Fruit fly (Drosophila melanogaster) whole organism, embryonic: ENCODE results near the gene CG7304.

Experiments used
- Awh ChIP-seq: fragments of 200-800 bp; sonication (Bioruptor generic); IDR thresholded peaks from 2 replicates; pipeline ENCODE4, ENCODE4 v1.3.6; 2022; ENCODE audit warnings: missing biosample characterization, missing genetic modification characterization
- B-H2 ChIP-seq: fragments of 200-800 bp; sonication (Bioruptor generic); optimal IDR thresholded peaks from 2 replicates; lab custom pipeline; 2018; ENCODE audit warnings: missing biosample characterization, mild to moderate bottlenecking, missing genetic modification characterization
- Bteb2 ChIP-seq: fragments of 200-800 bp; sonication (Bioruptor generic); optimal IDR thresholded peaks from 2 replicates; lab custom pipeline; 2016; ENCODE audit warnings: missing biosample characterization, missing genetic modification characterization
- CG11560 ChIP-seq: fragments of 200-800 bp; sonication (Bioruptor generic); IDR thresholded peaks from 3 replicates; pipeline ENCODE4 v1.3.6; 2022; ENCODE audit warnings: missing biosample characterization, missing genetic modification characterization
- CG1233 ChIP-seq: fragments of 200-800 bp; sonication (Bioruptor generic); optimal IDR thresholded peaks from 4 replicates; lab custom pipeline; 2018; ENCODE audit warnings: missing biosample characterization, mild to moderate bottlenecking, missing genetic modification characterization
- CG12769 ChIP-seq: fragments of 200-800 bp; sonication (Bioruptor generic); optimal IDR thresholded peaks from 2 replicates; lab custom pipeline; 2019; ENCODE audit warnings: missing biosample characterization, mild to moderate bottlenecking, missing genetic modification characterization, moderate library complexity
- CG14441 ChIP-seq: fragments of 200-800 bp; sonication (Bioruptor generic); IDR thresholded peaks from 2 replicates; pipeline ENCODE4 v1.3.6; 2022; ENCODE audit warnings: missing biosample characterization, missing genetic modification characterization
- CG17568 ChIP-seq: fragments of 200-800 bp; sonication (Bioruptor generic); optimal IDR thresholded peaks from 2 replicates; lab custom pipeline; 2018; ENCODE audit warnings: missing biosample characterization, mild to moderate bottlenecking, missing genetic modification characterization, moderate library complexity
- CG17912 ChIP-seq: fragments of 200-800 bp; sonication (Bioruptor generic); optimal IDR thresholded peaks from 2 replicates; lab custom pipeline; 2018; ENCODE audit warnings: missing biosample characterization, mild to moderate bottlenecking, missing genetic modification characterization
- CG18619 ChIP-seq: fragments of 200-800 bp; sonication (Bioruptor generic); optimal IDR thresholded peaks from 3 replicates; lab custom pipeline; 2017; ENCODE audit warnings: missing biosample characterization, mild to moderate bottlenecking, missing genetic modification characterization
- CG2199 ChIP-seq: fragments of 200-800 bp; sonication (Bioruptor generic); IDR thresholded peaks from 3 replicates; pipeline ENCODE4 v1.3.6; 2022; ENCODE audit warnings: missing biosample characterization, missing genetic modification characterization
- CG4282 ChIP-seq: fragments of 200-800 bp; sonication (Bioruptor generic); optimal IDR thresholded peaks from 2 replicates; lab custom pipeline; 2016; ENCODE audit warnings: missing biosample characterization, missing genetic modification characterization
- CG6689 ChIP-seq: fragments of 200-800 bp; sonication (Bioruptor generic); IDR thresholded peaks from 2 replicates; pipeline ENCODE4 v1.3.6; 2022; ENCODE audit warnings: missing biosample characterization, missing genetic modification characterization
- CG6765 ChIP-seq: fragments of 200-800 bp; sonication (Bioruptor generic); optimal IDR thresholded peaks from 3 replicates; lab custom pipeline; 2017; ENCODE audit warnings: missing biosample characterization, mild to moderate bottlenecking, missing genetic modification characterization
- CG7271 ChIP-seq: fragments of 200-800 bp; sonication (Bioruptor generic); optimal IDR thresholded peaks from 2 replicates; lab custom pipeline; 2018; ENCODE audit warnings: missing biosample characterization, mild to moderate bottlenecking, missing genetic modification characterization, moderate library complexity
- CG7745 ChIP-seq: fragments of 200-800 bp; sonication (Bioruptor generic); optimal IDR thresholded peaks from 2 replicates; lab custom pipeline; 2018; ENCODE audit warnings: missing biosample characterization, mild to moderate bottlenecking, missing genetic modification characterization, moderate library complexity
- CG8359 ChIP-seq: fragments of 200-800 bp; sonication (Bioruptor generic); optimal IDR thresholded peaks from 2 replicates; lab custom pipeline; 2017; ENCODE audit warnings: missing biosample characterization, mild to moderate bottlenecking, missing genetic modification characterization, borderline replicate concordance
- CG8388 ChIP-seq: fragments of 200-800 bp; sonication (Bioruptor generic); optimal IDR thresholded peaks from 2 replicates; lab custom pipeline; 2019; ENCODE audit warnings: missing biosample characterization, mild to moderate bottlenecking, missing genetic modification characterization, moderate library complexity
- CHES-1-like ChIP-seq: fragments of 200-800 bp; sonication (Bioruptor generic); optimal IDR thresholded peaks from 2 replicates; lab custom pipeline; 2016; ENCODE audit warnings: missing biosample characterization, missing genetic modification characterization
- Dad ChIP-seq: fragments of 200-800 bp; sonication (Bioruptor generic); optimal IDR thresholded peaks from 3 replicates; lab custom pipeline; 2016; ENCODE audit warnings: missing biosample characterization, missing genetic modification characterization
- H15 ChIP-seq: fragments of 200-800 bp; sonication (Bioruptor generic); IDR thresholded peaks from 3 replicates; pipeline ENCODE4 v1.3.6; 2022; ENCODE audit warnings: missing biosample characterization, missing genetic modification characterization
- HHEX ChIP-seq: fragments of 200-800 bp; sonication (Bioruptor generic); optimal IDR thresholded peaks from 3 replicates; lab custom pipeline; 2017; ENCODE audit warnings: missing biosample characterization, mild to moderate bottlenecking, missing genetic modification characterization, missing genetic modification reagents
- Mes4 ChIP-seq: fragments of 200-800 bp; sonication (Bioruptor generic); optimal IDR thresholded peaks from 2 replicates; lab custom pipeline; 2016; ENCODE audit warnings: missing biosample characterization, missing genetic modification characterization
- Nf-YA ChIP-seq: fragments of 200-800 bp; sonication (Bioruptor generic); IDR thresholded peaks from 2 replicates; pipeline ENCODE4 v1.3.6; 2022; ENCODE audit warnings: missing biosample characterization, missing genetic modification characterization
- Optix ChIP-seq: fragments of 200-800 bp; sonication (Bioruptor generic); IDR thresholded peaks from 3 replicates; pipeline ENCODE4 v1.3.6; 2022; ENCODE audit warnings: missing biosample characterization, missing genetic modification characterization
- Rfx ChIP-seq: fragments of 200-800 bp; sonication (Bioruptor generic); IDR thresholded peaks from 2 replicates; pipeline ENCODE4 v1.3.6; 2022; ENCODE audit warnings: missing biosample characterization, missing genetic modification characterization
- Side ChIP-seq: fragments of 200-800 bp; sonication (Bioruptor generic); optimal IDR thresholded peaks from 2 replicates; lab custom pipeline; 2016; ENCODE audit warnings: missing biosample characterization, missing genetic modification characterization
- Usf ChIP-seq: fragments of 200-800 bp; sonication (Bioruptor generic); optimal IDR thresholded peaks from 2 replicates; lab custom pipeline; 2017; ENCODE audit warnings: missing genotype, missing biosample characterization, missing genetic modification characterization
- ase ChIP-seq: fragments of 200-800 bp; sonication (Bioruptor generic); IDR thresholded peaks from 3 replicates; pipeline ENCODE4 v1.3.6; 2022; ENCODE audit warnings: missing biosample characterization, missing genetic modification characterization
- ato ChIP-seq: fragments of 200-800 bp; sonication (Bioruptor generic); IDR thresholded peaks from 2 replicates; pipeline ENCODE4 v1.3.6; 2022; ENCODE audit warnings: missing biosample characterization, missing genetic modification characterization; ENCODE audit not compliant: partially characterized antibody
- chif ChIP-seq, 2 experiments: fragments of 200-800 bp; sonication (Bioruptor generic); optimal IDR thresholded peaks; 3 replicates each; lab custom pipeline; 2016; ENCODE audit warnings: missing biosample characterization in 2 of 2, missing genetic modification characterization in 2 of 2
- da ChIP-seq: fragments of 200-800 bp; sonication (Bioruptor generic); optimal IDR thresholded peaks from 2 replicates; lab custom pipeline; 2016; ENCODE audit warnings: missing biosample characterization, missing genetic modification characterization
- dati ChIP-seq: fragments of 200-800 bp; sonication (Bioruptor generic); IDR thresholded peaks from 2 replicates; pipeline ENCODE4 v1.3.6; 2022; ENCODE audit warnings: missing biosample characterization, missing genetic modification characterization
- fd3F ChIP-seq: fragments of 200-800 bp; sonication (Bioruptor generic); optimal IDR thresholded peaks from 2 replicates; lab custom pipeline; 2018; ENCODE audit warnings: missing biosample characterization, mild to moderate bottlenecking, missing genetic modification characterization, moderate library complexity
- fd64A ChIP-seq: fragments of 200-800 bp; sonication (Bioruptor generic); optimal IDR thresholded peaks from 3 replicates; lab custom pipeline; 2018; ENCODE audit warnings: missing biosample characterization, mild to moderate bottlenecking, missing genetic modification characterization
- fd96Cb ChIP-seq: fragments of 200-800 bp; sonication (Bioruptor generic); optimal IDR thresholded peaks from 2 replicates; lab custom pipeline; 2018; ENCODE audit warnings: missing biosample characterization, mild to moderate bottlenecking, missing genetic modification characterization, moderate library complexity
- ftz-f1 ChIP-seq: fragments of 200-800 bp; sonication (Bioruptor generic); optimal IDR thresholded peaks from 2 replicates; lab custom pipeline; 2016; ENCODE audit warnings: missing biosample characterization, missing genetic modification characterization
- gcm ChIP-seq: fragments of 200-800 bp; sonication (Bioruptor generic); optimal IDR thresholded peaks from 2 replicates; lab custom pipeline; 2019; ENCODE audit warnings: missing biosample characterization, mild to moderate bottlenecking, missing genetic modification characterization, moderate library complexity
- grn ChIP-seq: fragments of 200-800 bp; sonication (Bioruptor generic); optimal IDR thresholded peaks from 3 replicates; lab custom pipeline; 2017; ENCODE audit warnings: missing biosample characterization, missing genetic modification characterization
- her ChIP-seq: fragments of 200-800 bp; sonication (Bioruptor generic); optimal IDR thresholded peaks from 2 replicates; lab custom pipeline; 2016; ENCODE audit warnings: missing biosample characterization, missing genetic modification characterization
- kni ChIP-seq: fragments of 200-800 bp; sonication (Bioruptor generic); optimal IDR thresholded peaks from 3 replicates; lab custom pipeline; 2017; ENCODE audit warnings: mild to moderate bottlenecking, missing biosample characterization, missing genetic modification reagents, missing genetic modification characterization
- nerfin-2 ChIP-seq: fragments of 200-800 bp; sonication (Bioruptor generic); IDR thresholded peaks from 2 replicates; pipeline ENCODE4 v1.3.6; 2022; ENCODE audit warnings: missing biosample characterization, missing genetic modification characterization; ENCODE audit not compliant: partially characterized antibody
- nmo ChIP-seq: fragments of 200-800 bp; sonication (Bioruptor generic); optimal IDR thresholded peaks from 2 replicates; lab custom pipeline; 2018; ENCODE audit warnings: missing biosample characterization, mild to moderate bottlenecking, missing genetic modification characterization, moderate library complexity
- phol ChIP-seq: fragments of 200-800 bp; sonication (Bioruptor generic); optimal IDR thresholded peaks from 3 replicates; lab custom pipeline; 2018; ENCODE audit warnings: missing biosample characterization, mild to moderate bottlenecking, missing genetic modification characterization, moderate library complexity
- run ChIP-seq: fragments of 200-800 bp; sonication (Bioruptor generic); optimal IDR thresholded peaks from 3 replicates; lab custom pipeline; 2018; ENCODE audit warnings: missing biosample characterization, mild to moderate bottlenecking, missing genetic modification characterization
- sens-2 ChIP-seq: fragments of 200-800 bp; sonication (Bioruptor generic); IDR thresholded peaks from 2 replicates; pipeline ENCODE4 v1.3.6; 2022; ENCODE audit warnings: missing biosample characterization, missing genetic modification characterization
- sna ChIP-seq: fragments of 200-800 bp; sonication (Bioruptor generic); IDR thresholded peaks from 2 replicates; pipeline ENCODE4 v1.3.6; 2022; ENCODE audit warnings: missing biosample characterization, missing genetic modification characterization; ENCODE audit not compliant: partially characterized antibody
- ssp ChIP-seq: fragments of 200-800 bp; sonication (Bioruptor generic); IDR thresholded peaks from 2 replicates; pipeline ENCODE4 v1.3.6; 2022; ENCODE audit warnings: missing biosample characterization, missing genetic modification characterization
- stwl ChIP-seq: fragments of 200-800 bp; sonication (Bioruptor generic); optimal IDR thresholded peaks from 3 replicates; lab custom pipeline; 2018; ENCODE audit warnings: missing biosample characterization, mild to moderate bottlenecking, missing genetic modification characterization, moderate library complexity
- sug ChIP-seq: fragments of 200-800 bp; optimal IDR thresholded peaks from 2 replicates; lab custom pipeline; 2019; ENCODE audit warnings: missing biosample characterization, mild to moderate bottlenecking, missing genetic modification characterization, moderate library complexity
- wdn ChIP-seq: fragments of 200-800 bp; sonication (Bioruptor generic); IDR thresholded peaks from 2 replicates; pipeline ENCODE4 v1.3.6; 2022; ENCODE audit warnings: missing biosample characterization, missing genetic modification characterization

CG7304 gene

dm6 chr3L:15728195-15728594 is 48.7 kb downstream of the CG7304 start, which contains the start of gene comm (continued):
- TF ChIP-seq CHES-1-like (GFP tag; lab: Kevin White, UChicago) (no peak), sna (GFP tag; lab: Robert Waterston, UW) (peak; percentile 46; the same call in 1 of the 2 replicates), Side (GFP tag; lab: Kevin White, UChicago) (peak; percentile 3), phol (tag; lab: Kevin White, UChicago) (no peak), Awh (GFP tag; lab: Robert Waterston, UW) (peak; percentile 48; the same call in 1 of the 2 replicates), H15 (GFP tag; lab: Robert Waterston, UW) (no peak), nmo (GFP tag; lab: Kevin White, UChicago) (no peak), wdn (GFP tag; lab: Robert Waterston, UW) (0 out of 2 replicates have a peak, but pooled peaks have one; percentile 22), Dad (GFP tag; lab: Kevin White, UChicago) (no peak), CG6689 (GFP tag; lab: Robert Waterston, UW) (0 out of 2 replicates have a peak, but pooled peaks have one; percentile 13), CG18619 (GFP tag; lab: Kevin White, UChicago) (no peak), CG7745 (peak; percentile 41), fd3F (GFP tag; lab: Kevin White, UChicago) (no peak), Optix (no peak), CG8388 (no peak), run (tag; lab: Kevin White, UChicago) (no peak), gcm (GFP tag; lab: Kevin White, UChicago) (peak; percentile 65), her (peak; percentile 46), fd96Cb (tag; lab: Kevin White, UChicago) (no peak), chif (GFP tag; optimal IDR thresholded peaks at IDR 0.05; lab: Kevin White, UChicago) (no peak), CG17912 (GFP tag; lab: Kevin White, UChicago) (no peak), CG14441 (GFP tag; lab: Robert Waterston, UW) (no peak), ftz-f1 (GFP tag; lab: Kevin White, UChicago) (peak; percentile 28), B-H2 (GFP tag; lab: Kevin White, UChicago) (peak; percentile 8), CG6765 (GFP tag; lab: Kevin White, UChicago) (peak; percentile 19), dati (GFP tag; lab: Robert Waterston, UW) (no peak), sug (peak; percentile 39), ase (GFP tag; lab: Robert Waterston, UW) (no peak), Usf (GFP tag; lab: Kevin White, UChicago) (no peak), fd64A (no peak), Rfx (GFP tag; lab: Robert Waterston, UW) (peak; percentile 43; the same call in 1 of the 2 replicates), nerfin-2 (GFP tag; lab: Robert Waterston, UW) (no peak), CG17568 (GFP tag; lab: Kevin White, UChicago) (peak; percentile 33), CG8359 (GFP tag; lab: Kevin White, UChicago) (no peak), CG4282 (GFP tag; lab: Kevin White, UChicago) (no peak), CG7271 (no peak), CG2199 (peak; percentile 91; the same call in 2 of the 3 replicates), da (GFP tag; lab: Kevin White, UChicago) (no peak), Mes4 (GFP tag; lab: Kevin White, UChicago) (no peak), Nf-YA (GFP tag; lab: Robert Waterston, UW) (peak; percentile 62), ato (GFP tag; lab: Robert Waterston, UW) (peak; percentile 65; the same call in 1 of the 2 replicates), HHEX (peak; percentile 37), Bteb2 (GFP tag; lab: Kevin White, UChicago) (no peak), grn (peak; percentile 13), kni (GFP tag; lab: Kevin White, UChicago) (peak; percentile 66), CG1233 (GFP tag; lab: Kevin White, UChicago) (no peak), ssp (GFP tag; lab: Robert Waterston, UW) (no peak), stwl (tag; lab: Kevin White, UChicago) (no peak), CG11560 (tag; lab: Robert Waterston, UW) (no peak), sens-2 (GFP tag; lab: Robert Waterston, UW) (no peak), CG12769 (peak; percentile 68)
